Worm (Caenorhabditis elegans) whole organism, L4 larva: ENCODE data around the gene R05G9.1.
A peak's percentile ranks its signal among the peaks of the same experiment; 100 is the strongest.

Source experiments
- F44E2.7 ChIP-seq: fragments of 200-800 bp; sonication (Bioruptor generic); IDR thresholded peaks from 2 replicates; pipeline ENCODE4 v2.1.2; 2022; ENCODE audit warnings: missing genetic modification characterization, missing compliant biosample characterization
- R02D3.7 ChIP-seq: fragments of 150-350 bp; sonication (generic microtip); optimal IDR thresholded peaks from 3 replicates; lab custom pipeline; 2014; ENCODE audit warnings: missing biosample characterization, missing genetic modification characterization
- T20F7.1 ChIP-seq: fragments of 200-800 bp; sonication (Bioruptor generic); optimal IDR thresholded peaks from 2 replicates; lab custom pipeline; 2018; ENCODE audit warnings: mild to moderate bottlenecking, missing genetic modification characterization, missing compliant biosample characterization
- Y105C5A.15 ChIP-seq: fragments of 200-800 bp; sonication (Bioruptor generic); IDR thresholded peaks from 2 replicates; pipeline ENCODE4 v1.3.6; 2022; ENCODE audit warnings: missing genetic modification characterization, missing compliant biosample characterization
- Y48G9A.11 ChIP-seq: fragments of 200-800 bp; sonication (Bioruptor generic); IDR thresholded peaks from 2 replicates; pipeline ENCODE4 v1.3.6; 2022; ENCODE audit warnings: missing genetic modification reagents, missing genetic modification characterization, missing compliant biosample characterization
- Y5F2A.4 ChIP-seq: fragments of 200-800 bp; sonication (Bioruptor generic); optimal IDR thresholded peaks from 2 replicates; lab custom pipeline; 2018; ENCODE audit warnings: mild to moderate bottlenecking, missing genetic modification characterization, missing compliant biosample characterization
- ZK337.2 ChIP-seq: fragments of 200-800 bp; sonication (Bioruptor generic); IDR thresholded peaks from 2 replicates; pipeline ENCODE4 v1.3.6; 2022; ENCODE audit warnings: missing genetic modification reagents, missing genetic modification characterization, missing compliant biosample characterization
- ZK546.5 ChIP-seq, 2 experiments: sonication (generic microtip); optimal IDR thresholded peaks; 2 replicates each; lab custom pipeline; 2017; ENCODE audit warnings: missing biosample characterization in 2 of 2, missing genetic modification characterization in 2 of 2
- ama-1 ChIP-seq: fragments of 150-350 bp; optimal IDR thresholded peaks from 2 replicates; lab custom pipeline; 2014; ENCODE audit warnings: inconsistent platforms, mixed read lengths
- ctbp-1 ChIP-seq: fragments of 200-800 bp; sonication (Bioruptor generic); IDR thresholded peaks from 2 replicates; pipeline ENCODE4 v1.3.6; 2022; ENCODE audit warnings: missing genetic modification reagents, missing genetic modification characterization, missing compliant biosample characterization
- dmd-6 ChIP-seq: fragments of 200-800 bp; sonication (Bioruptor generic); IDR thresholded peaks from 2 replicates; pipeline ENCODE4 v1.3.6; 2022; ENCODE audit warnings: missing genetic modification reagents, missing genetic modification characterization, missing compliant biosample characterization
- egl-27 ChIP-seq: sonication (generic microtip); optimal IDR thresholded peaks from 3 replicates; lab custom pipeline; 2017; ENCODE audit warnings: missing biosample characterization, missing genetic modification reagents, missing genetic modification characterization
- fos-1 ChIP-seq: fragments of 150-350 bp; optimal IDR thresholded peaks from 2 replicates; lab custom pipeline; 2014; ENCODE audit warnings: missing biosample characterization, missing genetic modification characterization
- hif-1 ChIP-seq, 2 experiments: sonication (generic microtip); optimal IDR thresholded peaks; 2 replicates each; lab custom pipeline; 2016 to 2017; ENCODE audit warnings: missing compliant biosample characterization in 2 of 2, missing genetic modification characterization in 2 of 2, missing genetic modification reagents in 2 of 2, missing genotype in 2 of 2, mild to moderate bottlenecking in 1 of 2
- hlh-11 ChIP-seq: fragments of 200-800 bp; sonication (Bioruptor generic); optimal IDR thresholded peaks from 2 replicates; lab custom pipeline; 2018; ENCODE audit warnings: mild to moderate bottlenecking, missing genetic modification characterization, missing compliant biosample characterization
- lim-7 ChIP-seq: fragments of 200-800 bp; sonication (Bioruptor generic); IDR thresholded peaks from 2 replicates; pipeline ENCODE4 v1.3.6; 2022; ENCODE audit warnings: missing genetic modification characterization, missing compliant biosample characterization
- lin-1 ChIP-seq: fragments of 200-800 bp; sonication (Bioruptor generic); IDR thresholded peaks from 2 replicates; pipeline ENCODE4 v1.3.6; 2022; ENCODE audit warnings: missing genetic modification reagents, missing genetic modification characterization, missing compliant biosample characterization
- lin-38 ChIP-seq: fragments of 200-800 bp; sonication (Bioruptor generic); IDR thresholded peaks from 2 replicates; pipeline ENCODE4 v1.3.6; 2022; ENCODE audit warnings: missing genetic modification reagents, missing genetic modification characterization, missing compliant biosample characterization
- lsy-2 ChIP-seq, 2 experiments: fragments of 150-350 bp in 1 of 2; sonication (generic microtip) in 1 of 2; optimal IDR thresholded peaks; 2 replicates each; lab custom pipeline; 2014 to 2017; ENCODE audit warnings: missing biosample characterization in 2 of 2, missing genetic modification characterization in 2 of 2
- madf-5 ChIP-seq, 2 experiments: fragments of 200-800 bp; sonication (Bioruptor generic); IDR thresholded peaks; 2 replicates each; pipeline ENCODE4 v1.3.6; 2022; ENCODE audit warnings: missing compliant biosample characterization in 2 of 2, missing genetic modification characterization in 2 of 2
- madf-9 ChIP-seq: fragments of 200-800 bp; sonication (Bioruptor generic); conservative IDR thresholded peaks from 2 replicates; pipeline ENCODE4 v1.3.6; 2022; ENCODE audit warnings: missing genetic modification reagents, missing genetic modification characterization, missing compliant biosample characterization
- mdl-1 ChIP-seq, 2 experiments: fragments of 150-350 bp in 1 of 2; sonication (generic microtip) in 1 of 2; optimal IDR thresholded peaks; 2 replicates each; lab custom pipeline; 2014 to 2017; ENCODE audit warnings: missing biosample characterization in 2 of 2, missing genetic modification characterization in 2 of 2
- nhr-10 ChIP-seq: fragments of 150-350 bp; optimal IDR thresholded peaks from 2 replicates; lab custom pipeline; 2014; ENCODE audit warnings: missing biosample characterization, missing genetic modification characterization
- nhr-102 ChIP-seq: sonication (generic microtip); optimal IDR thresholded peaks from 2 replicates; lab custom pipeline; 2016; ENCODE audit warnings: mild to moderate bottlenecking, missing genetic modification characterization, moderate library complexity, missing compliant biosample characterization
- nhr-28 ChIP-seq: fragments of 150-350 bp; optimal IDR thresholded peaks from 2 replicates; lab custom pipeline; 2014; ENCODE audit warnings: missing biosample characterization, missing genetic modification characterization
- nhr-48 ChIP-seq: sonication (generic microtip); optimal IDR thresholded peaks from 2 replicates; lab custom pipeline; 2016; ENCODE audit warnings: mild to moderate bottlenecking, missing genetic modification characterization, missing compliant biosample characterization
- nhr-6 ChIP-seq: fragments of 150-350 bp; optimal IDR thresholded peaks from 2 replicates; lab custom pipeline; 2014; ENCODE audit warnings: missing biosample characterization, missing genetic modification characterization
- nhr-77 ChIP-seq: fragments of 150-350 bp; optimal IDR thresholded peaks from 2 replicates; lab custom pipeline; 2014; ENCODE audit warnings: missing biosample characterization, missing genetic modification characterization
- php-3 ChIP-seq: fragments of 200-800 bp; sonication (Bioruptor generic); IDR thresholded peaks from 2 replicates; pipeline ENCODE4 v1.3.6; 2022; ENCODE audit warnings: missing genetic modification reagents, missing genetic modification characterization, missing compliant biosample characterization
- sdz-12 ChIP-seq: fragments of 200-800 bp; sonication (Bioruptor generic); optimal IDR thresholded peaks from 2 replicates; lab custom pipeline; 2018; ENCODE audit warnings: mild to moderate bottlenecking, missing genetic modification characterization, missing compliant biosample characterization
- set-16 ChIP-seq: fragments of 200-800 bp; sonication (Bioruptor generic); IDR thresholded peaks from 2 replicates; pipeline ENCODE4 v1.3.6; 2022; ENCODE audit warnings: missing genetic modification reagents, missing genetic modification characterization, missing compliant biosample characterization
- skn-1 ChIP-seq: fragments of 150-350 bp; optimal IDR thresholded peaks from 2 replicates; lab custom pipeline; 2014; ENCODE audit warnings: missing biosample characterization, missing genetic modification characterization
- snpc-1.2 ChIP-seq: fragments of 200-800 bp; sonication (Bioruptor generic); IDR thresholded peaks from 2 replicates; pipeline ENCODE4 v1.3.6; 2022; ENCODE audit warnings: missing genetic modification reagents, missing genetic modification characterization, missing compliant biosample characterization
- snpc-4 ChIP-seq: fragments of 150-350 bp; optimal IDR thresholded peaks from 2 replicates; lab custom pipeline; 2014; ENCODE audit warnings: missing biosample characterization, missing genetic modification characterization
- spr-3 ChIP-seq: fragments of 200-800 bp; sonication (Bioruptor generic); optimal IDR thresholded peaks from 2 replicates; lab custom pipeline; 2018; ENCODE audit warnings: mild to moderate bottlenecking, missing genetic modification characterization, missing compliant biosample characterization
- unc-62 ChIP-seq, 3 experiments: fragments of 150-350 bp in 1 of 3; sonication (generic microtip); optimal IDR thresholded peaks in 2 of 3; peaks in 1 of 3; 1 replicate in 1 of 3; 2 replicates in 2 of 3; lab custom pipeline; 2014 to 2017; ENCODE audit warnings: missing biosample characterization in 3 of 3, missing genetic modification characterization in 3 of 3, missing genetic modification reagents in 3 of 3, missing genotype in 1 of 3
- zfp-2 ChIP-seq: sonication (generic microtip); optimal IDR thresholded peaks from 2 replicates; lab custom pipeline; 2016; ENCODE audit warnings: mild to moderate bottlenecking, missing genetic modification characterization, missing compliant biosample characterization
- zfp-3 ChIP-seq: fragments of 200-800 bp; sonication (Bioruptor generic); conservative IDR thresholded peaks from 2 replicates; pipeline ENCODE4 v1.3.6; 2022; ENCODE audit warnings: missing genetic modification reagents, missing genetic modification characterization, missing compliant biosample characterization
- zip-11 ChIP-seq: fragments of 200-800 bp; sonication (Bioruptor generic); IDR thresholded peaks from 2 replicates; pipeline ENCODE4 v1.3.6; 2022; ENCODE audit warnings: missing genetic modification characterization, missing compliant biosample characterization
- ztf-11 ChIP-seq: fragments of 150-350 bp; optimal IDR thresholded peaks from 2 replicates; lab custom pipeline; 2014; ENCODE audit warnings: missing biosample characterization, missing genetic modification characterization

R05G9.1 gene

DNA sequence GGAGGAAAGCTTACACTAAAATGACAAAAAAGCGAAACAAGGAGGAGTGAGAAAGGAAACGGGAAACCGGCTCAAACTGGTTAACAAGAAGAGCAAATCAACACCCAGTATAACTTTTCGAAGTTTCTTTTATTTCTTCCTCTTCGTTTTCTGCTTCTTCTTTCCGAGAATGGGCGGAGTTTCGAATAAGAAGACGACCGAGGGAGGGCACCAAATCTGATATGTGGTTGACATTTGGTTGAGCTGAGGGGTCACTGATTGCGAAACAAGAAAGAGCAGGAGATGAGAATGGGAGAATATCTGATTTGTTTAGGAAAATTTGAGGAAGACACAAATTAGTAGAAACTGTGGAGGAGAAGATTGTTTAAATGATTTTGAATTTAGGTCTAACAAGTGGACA lies 4.4 kb upstream of the R05G9.1 start:
- peak in 1 of 2 experiments; percentile 8 for TF ChIP-seq lsy-2 (tag; optimal IDR thresholded peaks at IDR 0.05; lab: Kevin White, UChicago)
- no peak for TF ChIP-seq madf-9 (GFP tag; lab: Robert Waterston, UW)
- 0 out of 2 replicates have a peak, but pooled peaks have one; percentile 33 for TF ChIP-seq ctbp-1
- no peak for TF ChIP-seq R02D3.7 (tag; lab: Kevin White, UChicago)

ce11 chrII:6499067-6499466 lies 3.9 kb upstream of the R05G9.1 start, which contains the start of gene twk-49:
Gene twk-49 (minus strand): TSS chrII:6499167.
- TF ChIP-seq unc-62 (GFP tag; optimal IDR thresholded peaks at IDR 0.05 in 1 of 2; lab: Kevin White, UChicago): peak in 1 of 2 experiments; percentile 36
- no peak for TF ChIP-seq unc-62 (tag; optimal IDR thresholded peaks at IDR 0.05; lab: Kevin White, UChicago)
- no peak for TF ChIP-seq ZK337.2
- TF ChIP-seq, all 104 proteins: peak for 1

DNA sequence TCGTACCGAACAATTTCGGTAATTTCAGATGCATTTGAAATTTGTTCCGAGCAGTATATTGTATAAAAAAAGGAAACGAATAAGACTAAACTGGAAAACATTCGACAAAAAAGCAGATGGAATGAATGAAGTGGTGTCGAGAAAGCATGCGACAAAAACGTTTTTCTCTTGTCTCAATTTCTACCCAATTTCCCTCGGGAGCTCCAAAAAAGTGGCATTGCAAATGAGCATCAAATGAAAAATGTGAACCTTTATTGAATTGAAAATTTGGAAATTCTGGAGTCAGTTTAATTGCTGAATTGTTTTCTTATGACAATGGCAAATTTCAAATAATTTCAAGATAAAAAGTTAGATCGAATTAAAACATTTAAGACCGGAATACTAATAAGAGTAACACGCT lies 2.8 kb upstream of the R05G9.1 start, which contains the start of gene R05G9.5:
R05G9.5 (minus strand) TSS at position 101 of the 400 bp plus-strand sequence.
- TF ChIP-seq nhr-28 (no peak), snpc-1.2 (no peak), nhr-48 (tag; lab: Kevin White, UChicago) (no peak), ama-1 (no peak), fos-1 (no peak), egl-27 (tag; lab: Kevin White, UChicago) (no peak), nhr-77 (no peak), spr-3 (GFP tag; lab: Kevin White, UChicago) (no peak), F44E2.7 (GFP tag; lab: Robert Waterston, UW) (no peak), Y105C5A.15 (GFP tag; lab: Robert Waterston, UW) (no peak), T20F7.1 (no peak), skn-1 (tag; lab: Kevin White, UChicago) (no peak), php-3 (GFP tag; lab: Robert Waterston, UW) (no peak), Y5F2A.4 (GFP tag; lab: Kevin White, UChicago) (no peak), nhr-10 (no peak), madf-9 (GFP tag; lab: Robert Waterston, UW) (no peak), Y48G9A.11 (GFP tag; lab: Robert Waterston, UW) (no peak), zfp-3 (GFP tag; lab: Robert Waterston, UW) (no peak), dmd-6 (GFP tag; lab: Robert Waterston, UW) (no peak)

ce11 chrII:6501420-6501819 lies 1.5 kb upstream of the R05G9.1 start, which contains the start of gene R05G9.3:
Gene R05G9.3 (minus strand): TSS chrII:6501520.
- TF ChIP-seq set-16 (GFP tag; lab: Robert Waterston, UW) (no peak), R02D3.7 (tag; lab: Kevin White, UChicago) (no peak), hif-1 (tag; optimal IDR thresholded peaks at IDR 0.05; lab: Kevin White, UChicago) (no peak), lin-1 (GFP tag; lab: Robert Waterston, UW) (no peak), snpc-4 (tag; lab: Kevin White, UChicago) (no peak), dmd-6 (GFP tag; lab: Robert Waterston, UW) (no peak), ztf-11 (tag; lab: Kevin White, UChicago) (no peak), hlh-11 (tag; lab: Kevin White, UChicago) (no peak), nhr-102 (tag; lab: Kevin White, UChicago) (no peak), mdl-1 (tag; optimal IDR thresholded peaks at IDR 0.05; lab: Kevin White, UChicago) (no peak), nhr-6 (no peak), lin-38 (GFP tag; lab: Robert Waterston, UW) (no peak), ZK546.5 (tag; optimal IDR thresholded peaks at IDR 0.05; lab: Kevin White, UChicago) (no peak), zfp-2 (no peak), sdz-12 (GFP tag; lab: Kevin White, UChicago) (no peak), lim-7 (GFP tag; lab: Robert Waterston, UW) (no peak), zip-11 (GFP tag; lab: Robert Waterston, UW) (no peak), madf-5 (GFP tag; IDR thresholded peaks at IDR 0.05; lab: Robert Waterston, UW) (no peak)
